Worm (Caenorhabditis elegans) whole organism, young adult: ENCODE measurements around the gene szy-20.

Experiments used
- B0035.1 ChIP-seq: sonication (generic microtip); optimal IDR thresholded peaks from 2 replicates; lab custom pipeline; 2016; ENCODE audit warnings: missing genetic modification characterization, mild to moderate bottlenecking, missing compliant biosample characterization, missing genotype, missing genetic modification reagents
- F10E7.11 ChIP-seq: sonication (generic microtip); optimal IDR thresholded peaks from 2 replicates; lab custom pipeline; 2017; ENCODE audit warnings: mild to moderate bottlenecking, missing genetic modification characterization, moderate library complexity, missing compliant biosample characterization
- F33H1.4 ChIP-seq: fragments of 200-800 bp; sonication (Bioruptor generic); IDR thresholded peaks from 2 replicates; pipeline ENCODE4 v1.3.6; 2022; ENCODE audit warnings: missing genetic modification reagents, missing genetic modification characterization, missing compliant biosample characterization
- F37B4.10 ChIP-seq: fragments of 200-800 bp; sonication (Bioruptor generic); IDR thresholded peaks from 2 replicates; pipeline ENCODE4 v1.3.6; 2022; ENCODE audit warnings: missing genetic modification characterization, missing compliant biosample characterization
- F52B5.7 ChIP-seq: sonication (generic microtip); optimal IDR thresholded peaks from 2 replicates; lab custom pipeline; 2016; ENCODE audit warnings: mild to moderate bottlenecking, missing genetic modification characterization, missing compliant biosample characterization
- F55B11.4 ChIP-seq: sonication (generic microtip); optimal IDR thresholded peaks from 2 replicates; lab custom pipeline; 2016; ENCODE audit warnings: missing compliant biosample characterization, missing genetic modification characterization, borderline replicate concordance; ENCODE audit not compliant: insufficient read depth
- T07F8.4 ChIP-seq: sonication (generic microtip); optimal IDR thresholded peaks from 2 replicates; lab custom pipeline; 2016; ENCODE audit warnings: mild to moderate bottlenecking, missing genetic modification characterization, moderate library complexity, missing compliant biosample characterization
- T26A5.8 ChIP-seq: sonication (generic microtip); optimal IDR thresholded peaks from 2 replicates; lab custom pipeline; 2016; ENCODE audit warnings: missing genetic modification characterization, missing compliant biosample characterization
- Y56A3A.18 ChIP-seq: fragments of 200-800 bp; sonication (Bioruptor generic); IDR thresholded peaks from 2 replicates; pipeline ENCODE4 v1.3.6; 2022; ENCODE audit warnings: missing genetic modification reagents, missing genetic modification characterization, missing compliant biosample characterization
- ZK185.1 ChIP-seq: sonication (generic microtip); optimal IDR thresholded peaks from 2 replicates; lab custom pipeline; 2016; ENCODE audit warnings: mild to moderate bottlenecking, missing genetic modification characterization, missing compliant biosample characterization; ENCODE audit not compliant: poor library complexity, severe bottlenecking
- akir-1 ChIP-seq: fragments of 200-800 bp; sonication (Bioruptor generic); optimal IDR thresholded peaks from 2 replicates; lab custom pipeline; 2018; ENCODE audit warnings: mild to moderate bottlenecking, missing genetic modification characterization, moderate library complexity, missing compliant biosample characterization
- ama-1 ChIP-seq, 3 experiments: fragments of 150-350 bp in 1 of 3; sonication (generic microtip) in 2 of 3; optimal IDR thresholded peaks; 2 replicates each; lab custom pipeline; 2014 to 2018; ENCODE audit warnings: missing biosample characterization in 2 of 3, missing genetic modification characterization in 2 of 3, missing genetic modification reagents in 2 of 3
- aptf-3 ChIP-seq: fragments of 200-800 bp; sonication (Bioruptor generic); IDR thresholded peaks from 2 replicates; pipeline ENCODE4 v1.3.6; 2022; ENCODE audit warnings: missing genetic modification characterization, missing compliant biosample characterization
- bed-1 ChIP-seq: fragments of 200-800 bp; sonication (Bioruptor generic); IDR thresholded peaks from 2 replicates; pipeline ENCODE4 v1.3.6; 2022; ENCODE audit warnings: missing genetic modification reagents, missing genetic modification characterization, missing compliant biosample characterization
- bed-2 ChIP-seq: fragments of 200-800 bp; sonication (Bioruptor generic); IDR thresholded peaks from 2 replicates; pipeline ENCODE4 v1.3.6; 2022; ENCODE audit warnings: missing genetic modification reagents, missing genetic modification characterization, missing compliant biosample characterization
- ccch-3 ChIP-seq: fragments of 200-800 bp; sonication (Bioruptor generic); optimal IDR thresholded peaks from 2 replicates; lab custom pipeline; 2018; ENCODE audit warnings: mild to moderate bottlenecking, missing genetic modification characterization, missing compliant biosample characterization
- cebp-1 ChIP-seq, 2 experiments: fragments of 200-800 bp in 1 of 2; sonication (Bioruptor generic) in 1 of 2; sonication (generic microtip) in 1 of 2; IDR thresholded peaks in 1 of 2; optimal IDR thresholded peaks in 1 of 2; 2 replicates each; pipeline versions ENCODE4 v1.3.6 to Lab custom; 2017 to 2022; ENCODE audit warnings: missing compliant biosample characterization in 2 of 2, missing genetic modification characterization in 2 of 2, mild to moderate bottlenecking in 1 of 2, missing genetic modification reagents in 1 of 2, moderate library complexity in 1 of 2
- ceh-100 ChIP-seq: fragments of 200-800 bp; sonication (Bioruptor generic); IDR thresholded peaks from 2 replicates; pipeline ENCODE4 v1.3.6; 2022; ENCODE audit warnings: missing genetic modification reagents, missing genetic modification characterization, missing compliant biosample characterization
- ceh-27 ChIP-seq: fragments of 200-800 bp; sonication (Bioruptor generic); optimal IDR thresholded peaks from 2 replicates; lab custom pipeline; 2018; ENCODE audit warnings: mild to moderate bottlenecking, missing genetic modification characterization, moderate library complexity, missing compliant biosample characterization
- ceh-58 ChIP-seq: fragments of 200-800 bp; sonication (Bioruptor generic); IDR thresholded peaks from 2 replicates; pipeline ENCODE4 v1.3.6; 2022; ENCODE audit warnings: missing genetic modification characterization, missing compliant biosample characterization
- ceh-79 ChIP-seq: sonication (generic microtip); optimal IDR thresholded peaks from 2 replicates; lab custom pipeline; 2017; ENCODE audit warnings: mild to moderate bottlenecking, missing genetic modification characterization, missing compliant biosample characterization
- ceh-91 ChIP-seq: fragments of 200-800 bp; sonication (Bioruptor generic); IDR thresholded peaks from 2 replicates; pipeline ENCODE4 v1.3.6; 2022; ENCODE audit warnings: missing genetic modification reagents, missing genetic modification characterization, missing compliant biosample characterization
- dox-1 ChIP-seq: fragments of 200-800 bp; sonication (Bioruptor generic); IDR thresholded peaks from 2 replicates; pipeline ENCODE4 v1.3.6; 2022; ENCODE audit warnings: missing genetic modification reagents, missing genetic modification characterization, missing compliant biosample characterization
- dpl-1 ChIP-seq: fragments of 150-350 bp; optimal IDR thresholded peaks from 2 replicates; lab custom pipeline; 2014; ENCODE audit warnings: missing biosample characterization, missing genetic modification reagents, missing genetic modification characterization
- egl-18 ChIP-seq: fragments of 200-800 bp; sonication (Bioruptor generic); IDR thresholded peaks from 2 replicates; pipeline ENCODE4 v1.3.6; 2022; ENCODE audit warnings: missing genetic modification reagents, missing genetic modification characterization, missing compliant biosample characterization
- egl-44 ChIP-seq: fragments of 200-800 bp; sonication (Bioruptor generic); IDR thresholded peaks from 2 replicates; pipeline ENCODE4 v1.3.6; 2022; ENCODE audit warnings: missing genetic modification reagents, missing genetic modification characterization, missing compliant biosample characterization
- egrh-3 ChIP-seq: fragments of 200-800 bp; sonication (Bioruptor generic); IDR thresholded peaks from 2 replicates; pipeline ENCODE4 v1.3.6; 2022; ENCODE audit warnings: missing genetic modification reagents, missing genetic modification characterization, missing compliant biosample characterization
- hmg-1.2 ChIP-seq: fragments of 200-800 bp; sonication (Bioruptor generic); IDR thresholded peaks from 2 replicates; pipeline ENCODE4 v1.3.6; 2022; ENCODE audit warnings: missing genetic modification reagents, missing genetic modification characterization, missing compliant biosample characterization
- let-607 ChIP-seq, 2 experiments: fragments of 200-800 bp in 1 of 2; sonication (Bioruptor generic) in 1 of 2; sonication (generic microtip) in 1 of 2; optimal IDR thresholded peaks; 2 replicates each; lab custom pipeline; 2016 to 2018; ENCODE audit warnings: mild to moderate bottlenecking in 2 of 2, missing compliant biosample characterization in 2 of 2, missing genetic modification characterization in 2 of 2, moderate library complexity in 2 of 2, missing genotype in 1 of 2
- lsl-1 ChIP-seq: fragments of 200-800 bp; sonication (Bioruptor generic); optimal IDR thresholded peaks from 2 replicates; lab custom pipeline; 2018; ENCODE audit warnings: mild to moderate bottlenecking, missing genetic modification characterization, moderate library complexity, missing compliant biosample characterization
- mel-28 ChIP-seq: sonication (generic microtip); optimal IDR thresholded peaks from 2 replicates; lab custom pipeline; 2016; ENCODE audit warnings: borderline replicate concordance, mild to moderate bottlenecking, missing genetic modification characterization, missing compliant biosample characterization
- nfya-2 ChIP-seq: fragments of 200-800 bp; sonication (Bioruptor generic); IDR thresholded peaks from 2 replicates; pipeline ENCODE4 v1.3.6; 2022; ENCODE audit warnings: missing genetic modification reagents, missing genetic modification characterization, missing compliant biosample characterization
- nfyb-1 ChIP-seq: fragments of 200-800 bp; sonication (Bioruptor generic); IDR thresholded peaks from 2 replicates; pipeline ENCODE4 v1.3.6; 2022; ENCODE audit warnings: missing genetic modification reagents, missing genetic modification characterization, missing compliant biosample characterization
- nhr-120 ChIP-seq: fragments of 200-800 bp; sonication (Bioruptor generic); IDR thresholded peaks from 2 replicates; pipeline ENCODE4 v1.3.6; 2022; ENCODE audit warnings: missing genetic modification characterization, missing compliant biosample characterization
- nhr-80 ChIP-seq: sonication (generic microtip); optimal IDR thresholded peaks from 2 replicates; lab custom pipeline; 2016; ENCODE audit warnings: missing genetic modification characterization, missing compliant biosample characterization
- rec-8 ChIP-seq, 2 experiments: sonication (generic microtip); optimal IDR thresholded peaks; 2 replicates each; lab custom pipeline; 2016; ENCODE audit warnings: mild to moderate bottlenecking in 2 of 2, missing genetic modification characterization in 2 of 2, missing genetic modification reagents in 2 of 2, missing genotype in 2 of 2, missing biosample characterization in 1 of 2, missing compliant biosample characterization in 1 of 2, moderate library complexity in 1 of 2
- sdz-38 ChIP-seq: sonication (generic microtip); optimal IDR thresholded peaks from 2 replicates; lab custom pipeline; 2016; ENCODE audit warnings: missing genotype, missing genetic modification characterization, missing compliant biosample characterization
- snpc-3.4 ChIP-seq: sonication (generic microtip); optimal IDR thresholded peaks from 2 replicates; lab custom pipeline; 2017; ENCODE audit warnings: missing genetic modification characterization, mild to moderate bottlenecking, missing compliant biosample characterization, antibody characterized with exemption, moderate library complexity, missing genotype, missing genetic modification reagents
- snpc-4 ChIP-seq, 5 experiments: fragments of 150-350 bp in 1 of 5; sonication (generic microtip) in 4 of 5; optimal IDR thresholded peaks; 2 replicates each; lab custom pipeline; 2014 to 2018; ENCODE audit warnings: missing genetic modification characterization in 5 of 5, missing biosample characterization in 3 of 5, antibody characterized with exemption in 2 of 5, mild to moderate bottlenecking in 2 of 5, missing compliant biosample characterization in 2 of 5, missing genotype in 2 of 5, moderate library complexity in 2 of 5, missing genetic modification reagents in 1 of 5
- sptf-2 ChIP-seq: fragments of 200-800 bp; sonication (Bioruptor generic); optimal IDR thresholded peaks from 2 replicates; lab custom pipeline; 2018; ENCODE audit warnings: mild to moderate bottlenecking, missing genetic modification characterization, missing compliant biosample characterization
- tbp1 ChIP-seq: fragments of 200-800 bp; sonication (Bioruptor generic); optimal IDR thresholded peaks from 2 replicates; lab custom pipeline; 2018; ENCODE audit warnings: mild to moderate bottlenecking, missing genetic modification characterization, missing compliant biosample characterization
- unc-62 ChIP-seq: fragments of 150-350 bp; optimal IDR thresholded peaks from 2 replicates; lab custom pipeline; 2014; ENCODE audit warnings: missing biosample characterization, missing genetic modification reagents, missing genetic modification characterization
- zfh-2 ChIP-seq: fragments of 200-800 bp; sonication (Bioruptor generic); conservative IDR thresholded peaks from 2 replicates; pipeline ENCODE4 v1.3.6; 2022; ENCODE audit warnings: missing genetic modification reagents, missing genetic modification characterization, missing compliant biosample characterization
- ztf-18 ChIP-seq: sonication (generic microtip); optimal IDR thresholded peaks from 2 replicates; lab custom pipeline; 2016; ENCODE audit warnings: missing genotype, mild to moderate bottlenecking, missing genetic modification characterization, missing compliant biosample characterization
- ztf-26 ChIP-seq: sonication (generic microtip); optimal IDR thresholded peaks from 2 replicates; lab custom pipeline; 2017; ENCODE audit warnings: missing genetic modification characterization, missing compliant biosample characterization
- ztf-6 ChIP-seq: fragments of 200-800 bp; sonication (Bioruptor generic); IDR thresholded peaks from 2 replicates; pipeline ENCODE4 v1.3.6; 2022; ENCODE audit warnings: missing genetic modification reagents, missing genetic modification characterization, missing compliant biosample characterization

The szy-20 gene

DNA sequence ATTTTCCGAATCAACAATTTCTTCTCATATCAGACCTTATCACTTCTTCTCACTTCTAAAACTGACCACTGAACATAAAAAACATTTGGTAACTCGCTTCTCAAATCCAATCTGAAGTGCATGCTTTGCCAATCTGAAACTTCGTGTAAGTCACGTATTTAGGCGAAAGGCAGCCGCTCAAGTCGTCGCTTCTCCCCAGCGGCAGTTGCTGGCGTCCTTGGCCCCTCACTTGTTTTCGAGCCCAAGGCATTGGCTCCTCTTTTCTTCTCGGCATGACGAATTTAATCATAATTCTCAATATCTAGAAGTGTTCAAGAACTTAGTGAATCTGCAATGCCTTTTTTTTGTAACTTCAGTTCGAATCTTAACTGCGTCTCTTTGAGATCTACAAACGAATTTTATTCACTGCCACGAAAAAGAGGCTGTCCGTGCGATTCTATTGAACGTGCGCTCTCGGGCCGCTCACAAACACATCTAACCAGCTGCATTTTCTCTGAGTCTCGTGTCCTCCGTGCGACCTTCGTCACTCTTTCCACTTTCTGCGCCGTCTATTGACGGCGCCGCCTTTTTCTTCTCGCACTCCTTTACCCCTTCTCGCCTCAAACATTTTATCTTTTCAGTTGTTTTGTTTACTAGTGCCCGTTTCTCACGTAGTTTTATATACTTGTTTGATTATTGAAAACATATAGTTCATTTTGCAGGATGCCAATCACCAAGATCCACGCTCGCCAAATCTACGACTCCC lies 37.6 kb downstream of the szy-20 start:
- TF ChIP-seq sdz-38 (tag; lab: Kevin White, UChicago) (no peak), ceh-79 (no peak), F10E7.11 (tag; lab: Kevin White, UChicago) (no peak), ceh-100 (GFP tag; lab: Robert Waterston, UW) (no peak), akir-1 (GFP tag; lab: Kevin White, UChicago) (no peak), let-607 (tag; optimal IDR thresholded peaks at IDR 0.05; lab: Kevin White, UChicago) (peak in 1 of 2 experiments; percentile 19), egl-44 (GFP tag; lab: Robert Waterston, UW) (no peak), bed-1 (GFP tag; lab: Robert Waterston, UW) (no peak), F37B4.10 (GFP tag; lab: Robert Waterston, UW) (no peak), sptf-2 (GFP tag; lab: Kevin White, UChicago) (no peak), nhr-120 (GFP tag; lab: Robert Waterston, UW) (no peak), dpl-1 (no peak), ceh-27 (GFP tag; lab: Kevin White, UChicago) (no peak), T26A5.8 (tag; lab: Kevin White, UChicago) (no peak), unc-62 (GFP tag; lab: Kevin White, UChicago) (no peak), ceh-91 (GFP tag; lab: Robert Waterston, UW) (no peak), egl-18 (GFP tag; lab: Robert Waterston, UW) (no peak), mel-28 (tag; lab: Kevin White, UChicago) (no peak), nfyb-1 (GFP tag; lab: Robert Waterston, UW) (no peak), dox-1 (no peak), Y56A3A.18 (GFP tag; lab: Robert Waterston, UW) (no peak), F55B11.4 (tag; lab: Kevin White, UChicago) (no peak), snpc-3.4 (tag; lab: Kevin White, UChicago) (no peak), ztf-26 (tag; lab: Kevin White, UChicago) (no peak), ceh-58 (GFP tag; lab: Robert Waterston, UW) (no peak), T07F8.4 (tag; lab: Kevin White, UChicago) (no peak), tbp1 (GFP tag; lab: Kevin White, UChicago) (no peak), rec-8 (tag; optimal IDR thresholded peaks at IDR 0.05; lab: Kevin White, UChicago) (no peak), ztf-6 (no peak), hmg-1.2 (GFP tag; lab: Robert Waterston, UW) (peak; percentile 44; the same call in 1 of the 2 replicates), nhr-80 (tag; lab: Kevin White, UChicago) (peak; percentile 61), cebp-1 (GFP tag; IDR thresholded peaks at IDR 0.05; lab: Robert Waterston, UW) (no peak), cebp-1 (tag; optimal IDR thresholded peaks at IDR 0.05; lab: Kevin White, UChicago) (peak; percentile 41), ZK185.1 (tag; lab: Kevin White, UChicago) (no peak), ztf-18 (peak; percentile 19), zfh-2 (GFP tag; lab: Robert Waterston, UW) (peak; percentile 51; the same call in 1 of the 2 replicates), nfya-2 (GFP tag; lab: Robert Waterston, UW) (no peak), egrh-3 (GFP tag; lab: Robert Waterston, UW) (peak; percentile 4; the same call in 1 of the 2 replicates), F52B5.7 (no peak), snpc-4 (GFP tag; optimal IDR thresholded peaks at IDR 0.05; lab: Kevin White, UChicago) (no peak), snpc-4 (tag; optimal IDR thresholded peaks at IDR 0.05; lab: Kevin White, UChicago) (peak in 1 of 4 experiments; percentile 10), aptf-3 (GFP tag; lab: Robert Waterston, UW) (no peak), lsl-1 (GFP tag; lab: Kevin White, UChicago) (no peak), B0035.1 (tag; lab: Kevin White, UChicago) (no peak), ccch-3 (GFP tag; lab: Kevin White, UChicago) (no peak), bed-2 (GFP tag; lab: Robert Waterston, UW) (no peak), ama-1 (optimal IDR thresholded peaks at IDR 0.05; lab: Kevin White, UChicago) (peak; percentile 61), ama-1 (GFP tag; optimal IDR thresholded peaks at IDR 0.05; lab: Kevin White, UChicago) (no peak), F33H1.4 (GFP tag; lab: Robert Waterston, UW) (no peak)
